Worm (Caenorhabditis elegans): ENCODE results near the gene F42H10.6.

DNA sequence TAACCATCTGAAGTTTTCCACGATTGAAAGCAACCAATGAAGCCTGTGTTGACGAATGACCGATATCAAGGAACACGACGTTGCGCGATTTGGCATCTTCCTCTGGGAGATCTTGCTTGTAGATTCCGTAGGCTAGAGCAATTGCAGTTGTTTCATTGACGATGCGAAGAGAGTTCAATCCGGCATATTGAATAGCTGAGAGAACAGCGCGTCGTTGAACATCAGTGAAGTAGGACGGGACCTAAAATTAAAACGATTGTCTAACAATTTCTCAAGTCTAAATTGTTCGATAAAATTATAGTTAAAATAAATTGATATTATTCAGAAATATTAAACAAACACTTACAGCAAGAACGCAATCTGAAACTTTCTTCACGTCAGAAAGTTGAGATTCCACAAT is 34.2 kb downstream of the F42H10.6 start:
- TF ChIP-seq lsl-1 (GFP tag; optimal IDR thresholded peaks at IDR 0.05) (no peak), Y79H2A.3 (GFP tag; conservative IDR thresholded peaks at IDR 0.05) (no peak), F52B5.7 (tag; optimal IDR thresholded peaks at IDR 0.05) (no peak)
